Worm (Caenorhabditis elegans): ENCODE measurements around the gene F46B6.13.

- TF ChIP-seq pha-4 (tag; optimal IDR thresholded peaks at IDR 0.05) (no peak), lin-13 (tag; optimal IDR thresholded peaks at IDR 0.05) (no peak), ceh-43 (GFP tag; optimal IDR thresholded peaks at IDR 0.05) (no peak), hlh-1 (tag; optimal IDR thresholded peaks at IDR 0.05) (no peak), blmp-1 (tag; optimal IDR thresholded peaks at IDR 0.05) (no peak), snpc-4 (tag; optimal IDR thresholded peaks at IDR 0.05) (no peak), elt-1 (tag; optimal IDR thresholded peaks at IDR 0.05; ENCODE audit: borderline replicate concordance, insufficient read depth) (no peak), unc-62 (GFP tag; optimal IDR thresholded peaks at IDR 0.05) (no peak), zip-8 (tag; optimal IDR thresholded peaks at IDR 0.05) (no peak), lsy-2 (tag; optimal IDR thresholded peaks at IDR 0.05) (no peak), ztf-11 (tag; optimal IDR thresholded peaks at IDR 0.05) (no peak), nhr-12 (tag; optimal IDR thresholded peaks at IDR 0.05) (no peak)
Observed at ce11 chrV:9794997-9795396, 4.0 kb downstream of the F46B6.13 start.

Measured in whole organism, mixed stage, embryonic.